Worm (Caenorhabditis elegans): Measurements from ENCODE around the gene srp-1.

srp-1 gene

DNA sequence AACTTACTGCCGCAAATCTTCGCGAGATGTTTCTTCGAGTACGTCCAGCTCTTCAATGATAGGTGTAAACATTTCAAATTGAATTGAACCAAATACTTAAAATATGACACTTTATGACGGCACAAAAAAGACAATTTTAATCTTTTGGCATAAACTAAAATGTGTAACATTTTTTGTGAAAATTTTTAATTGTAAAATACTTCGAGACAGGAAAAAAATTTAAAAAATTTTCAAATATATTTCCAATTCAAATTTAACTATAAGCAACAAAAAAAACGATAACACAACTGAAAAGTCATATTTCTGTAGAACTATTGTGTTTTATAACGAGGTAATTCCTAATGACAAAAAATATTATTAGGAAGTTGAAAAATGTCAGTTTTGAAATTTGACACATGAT, 8.8 kb downstream of the srp-1 start, which contains the start of gene C05E4.12:
C05E4.12 (minus strand) TSS at position 101 of the 400 bp plus-strand sequence.
- TF ChIP-seq ztf-4 (tag; optimal IDR thresholded peaks at IDR 0.05) (no peak), R02D3.7 (tag; optimal IDR thresholded peaks at IDR 0.05) (no peak), nhr-23 (tag; optimal IDR thresholded peaks at IDR 0.05) (no peak), lsy-12 (tag; optimal IDR thresholded peaks at IDR 0.05) (no peak), nhr-12 (tag; optimal IDR thresholded peaks at IDR 0.05) (no peak), fos-1 (tag; optimal IDR thresholded peaks at IDR 0.05) (no peak), ZK546.5 (tag; optimal IDR thresholded peaks at IDR 0.05) (no peak), tbx-2 (tag; optimal IDR thresholded peaks at IDR 0.05) (no peak)

DNA sequence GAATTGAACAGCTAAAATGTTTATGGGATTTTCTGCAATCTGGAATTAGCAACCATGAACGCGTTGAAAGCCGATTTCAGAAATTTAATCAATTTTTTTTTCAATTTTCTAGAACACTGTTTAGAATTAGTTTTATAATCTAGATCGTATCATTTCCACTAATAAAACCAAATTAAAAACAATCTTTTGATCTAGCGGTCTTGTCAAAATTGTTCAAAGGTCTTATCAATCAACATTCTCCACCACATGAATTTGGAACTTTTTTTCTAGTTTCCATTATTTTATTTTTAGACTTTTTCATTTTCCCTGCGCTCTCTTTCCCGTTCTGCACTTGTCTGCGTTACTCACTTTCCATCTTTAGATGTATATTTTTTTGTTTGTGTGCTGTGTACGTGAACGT, 9.3 kb downstream of the srp-1 start, which contains the start of gene srp-2:
srp-2 (plus strand) TSS at position 301 of the 400 bp plus-strand sequence.
- TF ChIP-seq nhr-67 (tag; optimal IDR thresholded peaks at IDR 0.05) (no peak), egl-5 (tag; optimal IDR thresholded peaks at IDR 0.05) (no peak), sea-2 (GFP tag; optimal IDR thresholded peaks at IDR 0.05) (no peak), tbx-2 (tag; optimal IDR thresholded peaks at IDR 0.05) (no peak), fos-1 (tag; optimal IDR thresholded peaks at IDR 0.05) (no peak), hmg-11 (tag; optimal IDR thresholded peaks at IDR 0.05) (no peak), daf-12 (tag; optimal IDR thresholded peaks at IDR 0.05) (no peak), nhr-12 (tag; optimal IDR thresholded peaks at IDR 0.05) (no peak), eor-1 (tag; optimal IDR thresholded peaks at IDR 0.05) (no peak), elt-3 (tag; optimal IDR thresholded peaks at IDR 0.05) (no peak), egl-27 (tag; optimal IDR thresholded peaks at IDR 0.05) (no peak), fkh-10 (GFP tag; optimal IDR thresholded peaks at IDR 0.05) (no peak), lin-39 (tag; optimal IDR thresholded peaks at IDR 0.05) (no peak), elt-1 (tag; optimal IDR thresholded peaks at IDR 0.05) (no peak), nhr-11 (tag; optimal IDR thresholded peaks at IDR 0.05) (no peak), ceh-9 (tag; optimal IDR thresholded peaks at IDR 0.05) (no peak), lsy-12 (tag; optimal IDR thresholded peaks at IDR 0.05) (no peak), ceh-28 (tag; optimal IDR thresholded peaks at IDR 0.05) (no peak), pha-4 (tag; optimal IDR thresholded peaks at IDR 0.05) (no peak), jun-1 (tag; optimal IDR thresholded peaks at IDR 0.05) (no peak)

DNA sequence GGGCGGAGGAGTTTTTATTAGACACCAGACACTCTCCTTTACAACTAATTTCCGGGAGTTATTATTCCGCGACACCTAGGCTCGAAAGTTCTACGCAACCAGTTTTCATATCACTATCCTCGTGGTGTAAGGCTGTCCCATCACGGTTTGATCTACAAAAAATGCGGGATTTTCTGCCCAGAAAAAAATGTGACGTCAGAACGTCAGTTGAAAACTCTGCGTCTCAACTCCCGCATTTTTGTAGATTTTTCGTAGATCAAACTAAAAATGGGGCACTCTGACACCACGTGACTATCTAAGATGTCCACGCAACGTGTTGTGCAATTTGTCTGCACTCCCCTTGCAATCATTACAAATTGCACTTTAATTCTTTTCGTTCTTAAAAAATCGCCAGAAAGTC, 11.6 kb downstream of the srp-1 start, which contains the start of gene str-238:
str-238 (plus strand) TSS at position 301 of the 400 bp plus-strand sequence.
- TF ChIP-seq fkh-10 (GFP tag; optimal IDR thresholded peaks at IDR 0.05) (no peak), nhr-76 (tag; optimal IDR thresholded peaks at IDR 0.05) (no peak), unc-62 (GFP tag; optimal IDR thresholded peaks at IDR 0.05) (no peak)

DNA sequence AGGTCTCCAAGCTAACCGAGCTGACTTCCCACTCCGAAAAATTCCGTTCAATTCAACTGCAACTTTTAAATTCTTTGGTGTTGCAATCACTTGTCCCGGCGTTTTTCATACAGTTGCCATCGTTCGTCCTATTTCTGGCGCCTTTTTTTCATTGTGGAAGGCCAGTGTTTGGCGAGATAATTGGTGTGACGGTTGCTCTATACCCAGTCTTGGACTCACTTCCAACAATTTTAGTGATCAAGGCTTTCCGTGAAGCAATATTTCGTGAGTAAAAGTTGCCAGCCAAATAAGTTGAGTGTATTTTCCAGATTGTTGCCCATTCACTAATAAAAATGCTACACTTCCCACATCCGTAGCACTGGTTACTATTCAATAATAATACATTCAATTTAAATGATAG, 19.1 kb downstream of the srp-1 start:
- TF ChIP-seq sea-2 (GFP tag; optimal IDR thresholded peaks at IDR 0.05) (no peak), mdl-1 (tag; optimal IDR thresholded peaks at IDR 0.05) (no peak)

DNA sequence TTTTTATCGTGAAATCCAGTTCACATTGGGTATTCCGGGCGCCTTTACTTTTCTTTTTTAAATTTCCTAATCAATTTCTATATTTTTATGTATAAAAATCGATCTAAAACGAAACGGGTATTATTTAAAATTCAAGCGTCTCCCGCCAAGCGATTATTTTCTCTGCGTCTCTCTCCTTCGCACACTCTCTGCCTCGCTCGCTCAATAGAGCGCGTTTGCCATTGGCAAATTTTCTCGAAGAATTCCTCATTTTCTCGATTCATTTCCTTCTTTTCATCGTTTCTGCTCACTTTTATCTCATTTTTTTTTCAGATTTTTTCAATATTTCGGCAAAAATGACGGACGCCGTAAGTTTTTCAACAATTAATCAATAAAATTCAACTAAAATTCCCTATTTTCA, 20.2 kb downstream of the srp-1 start, which contains the start of gene sti-1:
sti-1 (plus strand) TSS at position 263 of the 400 bp plus-strand sequence.
- TF ChIP-seq aly-2 (tag; optimal IDR thresholded peaks at IDR 0.05) (no peak), ztf-11 (tag; optimal IDR thresholded peaks at IDR 0.05) (no peak), elt-2 (tag; optimal IDR thresholded peaks at IDR 0.05) (peak; percentile 42), fkh-10 (GFP tag; optimal IDR thresholded peaks at IDR 0.05) (no peak), nhr-12 (tag; optimal IDR thresholded peaks at IDR 0.05) (no peak), unc-39 (tag; optimal IDR thresholded peaks at IDR 0.05) (no peak), R02D3.7 (tag; optimal IDR thresholded peaks at IDR 0.05) (peak; percentile 70), eor-1 (tag; optimal IDR thresholded peaks at IDR 0.05) (peak in 1 of 2 experiments; percentile 8), elt-3 (tag; optimal IDR thresholded peaks at IDR 0.05) (no peak), elt-1 (tag; optimal IDR thresholded peaks at IDR 0.05) (no peak), tbx-2 (tag; optimal IDR thresholded peaks at IDR 0.05) (no peak), nhr-237 (tag; optimal IDR thresholded peaks at IDR 0.05) (no peak), ztf-4 (tag; optimal IDR thresholded peaks at IDR 0.05) (no peak), lin-15B (tag; optimal IDR thresholded peaks at IDR 0.05) (peak; percentile 85), snpc-4 (tag; optimal IDR thresholded peaks at IDR 0.05) (peak; percentile 73), nhr-25 (tag; optimal IDR thresholded peaks at IDR 0.05) (peak; percentile 73), nhr-28 (tag; optimal IDR thresholded peaks at IDR 0.05) (peak; percentile 1), zag-1 (tag; optimal IDR thresholded peaks at IDR 0.05) (no peak), pqm-1 (tag; optimal IDR thresholded peaks at IDR 0.05) (peak; percentile 63), lsy-12 (tag; optimal IDR thresholded peaks at IDR 0.05) (peak; percentile 45), ceh-16 (tag; optimal IDR thresholded peaks at IDR 0.05) (no peak), lin-39 (tag; optimal IDR thresholded peaks at IDR 0.05) (peak; percentile 83), jun-1 (tag; optimal IDR thresholded peaks at IDR 0.05) (peak; percentile 65), mdl-1 (tag; optimal IDR thresholded peaks at IDR 0.05) (no peak), nhr-43 (tag; optimal IDR thresholded peaks at IDR 0.05; ENCODE audit: poor library complexity, severe bottlenecking) (peak; percentile 68), ceh-82 (tag; optimal IDR thresholded peaks at IDR 0.05) (peak; percentile 20), nhr-11 (tag; optimal IDR thresholded peaks at IDR 0.05) (no peak), nhr-67 (tag; optimal IDR thresholded peaks at IDR 0.05) (no peak), nhr-76 (tag; optimal IDR thresholded peaks at IDR 0.05) (peak; percentile 20), nfya-1 (tag; optimal IDR thresholded peaks at IDR 0.05; ENCODE audit: insufficient read depth) (peak; percentile 92), fkh-2 (tag; optimal IDR thresholded peaks at IDR 0.05) (no peak), nhr-77 (tag; optimal IDR thresholded peaks at IDR 0.05) (peak; percentile 76), ceh-9 (tag; optimal IDR thresholded peaks at IDR 0.05) (no peak)

Data from whole organism, L3 larva.